Fruit fly (Drosophila melanogaster): Measurements from ENCODE around the gene Alr.

Gene Alr

DNA sequence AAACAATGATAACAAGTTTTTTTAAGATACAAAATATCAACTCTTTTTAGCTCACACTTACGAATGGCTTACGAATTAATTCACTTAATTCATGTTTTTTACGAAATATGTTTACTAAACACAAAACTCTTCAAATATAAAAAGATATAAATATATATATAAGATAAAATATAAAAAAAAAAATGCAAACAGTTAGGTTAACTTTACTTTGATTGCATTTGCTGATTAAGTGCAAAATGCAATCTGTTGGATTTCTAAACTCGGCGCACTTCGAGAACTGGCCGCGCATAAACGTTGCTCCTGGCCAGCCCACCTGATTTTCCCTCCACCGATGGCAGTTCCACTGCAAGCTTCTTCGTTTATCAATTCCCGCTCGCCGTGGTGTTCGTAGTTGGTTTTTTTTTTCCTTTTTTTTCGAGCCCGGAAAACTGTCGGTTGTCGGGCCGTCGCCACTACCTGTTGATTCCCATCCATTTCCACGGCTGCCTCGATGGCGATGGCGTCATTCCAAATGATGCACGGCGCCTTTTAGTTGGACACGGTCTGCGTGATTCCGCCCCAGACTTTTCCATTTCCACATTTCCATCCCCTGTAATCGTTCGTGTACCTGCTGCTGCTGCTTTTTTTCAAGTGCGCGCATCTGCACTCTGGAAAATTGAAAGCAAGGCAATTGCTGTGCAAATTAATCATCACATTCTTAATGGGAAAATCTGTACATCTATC, 17.5 kb downstream of the Alr start:
- TF ChIP-seq CG31441 (GFP tag; IDR thresholded peaks at IDR 0.05) (0 out of 2 replicates have a peak, but pooled peaks have one; percentile 16), CG4820 (GFP tag; optimal IDR thresholded peaks at IDR 0.05) (peak; percentile 97), CG15696 (tag; optimal IDR thresholded peaks at IDR 0.05) (peak; percentile 80), scrt (GFP tag; optimal IDR thresholded peaks at IDR 0.05) (peak; percentile 19), Stat92E (GFP tag; optimal IDR thresholded peaks at IDR 0.05) (no peak), ken (GFP tag; IDR thresholded peaks at IDR 0.05) (0 out of 3 replicates have a peak, but pooled peaks have one; percentile 10), phol (tag; optimal IDR thresholded peaks at IDR 0.05) (peak; percentile 33), prd (optimal IDR thresholded peaks at IDR 0.05) (no peak), prd (GFP tag; IDR thresholded peaks at IDR 0.05) (peak; percentile 26; the same call in 1 of the 3 replicates), oc (tag; optimal IDR thresholded peaks at IDR 0.05) (no peak), CG3281 (GFP tag; optimal IDR thresholded peaks at IDR 0.05) (no peak), Ets65A (GFP tag) (peak; percentile 23), CG2199 (GFP tag; IDR thresholded peaks at IDR 0.05) (0 out of 3 replicates have a peak, but pooled peaks have one; percentile 68), zen (tag; optimal IDR thresholded peaks at IDR 0.05) (peak; percentile 78), CG4854 (GFP tag; optimal IDR thresholded peaks at IDR 0.05) (no peak), CG2712 (tag; optimal IDR thresholded peaks at IDR 0.05) (peak; percentile 39), zfh1 (GFP tag; IDR thresholded peaks at IDR 0.05) (no peak), CG14710 (tag; optimal IDR thresholded peaks at IDR 0.05) (peak; percentile 55), CG13624 (GFP tag; optimal IDR thresholded peaks at IDR 0.05) (no peak), luna (GFP tag; optimal IDR thresholded peaks at IDR 0.05) (no peak), CG10267 (tag; optimal IDR thresholded peaks at IDR 0.05) (peak; percentile 41), CG5953 (GFP tag; IDR thresholded peaks at IDR 0.05) (no peak), CG3838 (GFP tag; optimal IDR thresholded peaks at IDR 0.05) (no peak), seq (GFP tag; IDR thresholded peaks at IDR 0.05) (no peak), CG10979 (tag; optimal IDR thresholded peaks at IDR 0.05) (peak; percentile 62), tin (GFP tag; optimal IDR thresholded peaks at IDR 0.05) (no peak), org-1 (GFP tag; optimal IDR thresholded peaks at IDR 0.05) (no peak), CG18262 (tag; optimal IDR thresholded peaks at IDR 0.05) (peak; percentile 34), gem (tag; optimal IDR thresholded peaks at IDR 0.05) (no peak), CG17829 (tag; optimal IDR thresholded peaks at IDR 0.05) (peak; percentile 37), dmrt11E (tag; optimal IDR thresholded peaks at IDR 0.05) (peak; percentile 35), trem (tag; optimal IDR thresholded peaks at IDR 0.05) (peak; percentile 22), kah (GFP tag; optimal IDR thresholded peaks at IDR 0.05) (peak; percentile 88), CG6689 (GFP tag; IDR thresholded peaks at IDR 0.05) (peak; percentile 25; the same call in 1 of the 2 replicates), CG13775 (GFP tag; optimal IDR thresholded peaks at IDR 0.05) (peak; percentile 15), gsb-n (tag; optimal IDR thresholded peaks at IDR 0.05) (peak; percentile 13), CG1233 (GFP tag; optimal IDR thresholded peaks at IDR 0.05) (no peak), CG13424 (tag; optimal IDR thresholded peaks at IDR 0.05) (peak; percentile 1), CG17361 (GFP tag; IDR thresholded peaks at IDR 0.05) (peak; percentile 56; the same call in 2 of the 3 replicates), onecut (GFP tag; IDR thresholded peaks at IDR 0.05) (no peak), CG4404 (GFP tag; IDR thresholded peaks at IDR 0.05) (0 out of 2 replicates have a peak, but pooled peaks have one; percentile 40), kni (GFP tag; optimal IDR thresholded peaks at IDR 0.05) (peak; percentile 8), Sry-δ (GFP tag; optimal IDR thresholded peaks at IDR 0.05) (no peak), gsb (GFP tag; IDR thresholded peaks at IDR 0.05) (no peak), pros (GFP tag; optimal IDR thresholded peaks at IDR 0.05) (peak; percentile 45), emc (GFP tag; optimal IDR thresholded peaks at IDR 0.05) (no peak), CG13894 (tag; optimal IDR thresholded peaks at IDR 0.05) (no peak), Hand (GFP tag; optimal IDR thresholded peaks at IDR 0.05) (no peak), sqz (GFP tag; optimal IDR thresholded peaks at IDR 0.05) (peak; percentile 62)
